Fruit fly (Drosophila melanogaster) whole organism, embryonic: Measurements from ENCODE around the gene comm.

Experiments used
- BEAF-32 ChIP-seq: fragments of 200-800 bp; sonication (Bioruptor generic); optimal IDR thresholded peaks from 3 replicates; lab custom pipeline; 2017; ENCODE audit warnings: missing biosample characterization, missing genetic modification characterization, mild to moderate bottlenecking, moderate library complexity, missing genetic modification reagents
- CG1024 ChIP-seq: fragments of 200-800 bp; sonication (Bioruptor generic); IDR thresholded peaks from 2 replicates; pipeline ENCODE4 v1.3.6; 2022; ENCODE audit warnings: missing biosample characterization, missing genetic modification characterization
- CG10267 ChIP-seq: fragments of 200-800 bp; sonication (Bioruptor generic); optimal IDR thresholded peaks from 2 replicates; lab custom pipeline; 2018; ENCODE audit warnings: missing biosample characterization, mild to moderate bottlenecking, missing genetic modification characterization, moderate library complexity
- CG11247 ChIP-seq: fragments of 200-800 bp; sonication (Bioruptor generic); IDR thresholded peaks from 2 replicates; pipeline ENCODE4 v1.3.6; 2022; ENCODE audit warnings: missing biosample characterization, missing genetic modification characterization
- CG11695 ChIP-seq: fragments of 200-800 bp; sonication (Bioruptor generic); IDR thresholded peaks from 3 replicates; pipeline ENCODE4 v1.3.6; 2022; ENCODE audit warnings: missing biosample characterization, missing genetic modification characterization
- CG13424 ChIP-seq: fragments of 200-800 bp; sonication (Bioruptor generic); optimal IDR thresholded peaks from 2 replicates; lab custom pipeline; 2019; ENCODE audit warnings: missing biosample characterization, mild to moderate bottlenecking, missing genetic modification characterization, moderate library complexity
- CG14050 ChIP-seq: fragments of 200-800 bp; sonication (Bioruptor generic); IDR thresholded peaks from 3 replicates; pipeline ENCODE4 v1.3.6; 2022; ENCODE audit warnings: missing biosample characterization, missing genetic modification characterization
- CG15696 ChIP-seq: fragments of 200-800 bp; sonication (Bioruptor generic); optimal IDR thresholded peaks from 2 replicates; lab custom pipeline; 2019; ENCODE audit warnings: missing biosample characterization, mild to moderate bottlenecking, missing genetic modification characterization, moderate library complexity
- CG17385 ChIP-seq: fragments of 200-800 bp; sonication (Bioruptor generic); optimal IDR thresholded peaks from 3 replicates; lab custom pipeline; 2018; ENCODE audit warnings: missing biosample characterization, mild to moderate bottlenecking, missing genetic modification characterization
- CG17568 ChIP-seq: fragments of 200-800 bp; sonication (Bioruptor generic); optimal IDR thresholded peaks from 2 replicates; lab custom pipeline; 2018; ENCODE audit warnings: missing biosample characterization, mild to moderate bottlenecking, missing genetic modification characterization, moderate library complexity
- CG30020 ChIP-seq: fragments of 200-800 bp; optimal IDR thresholded peaks from 2 replicates; lab custom pipeline; 2019; ENCODE audit warnings: missing biosample characterization, mild to moderate bottlenecking, missing genetic modification characterization, moderate library complexity
- CG31224 ChIP-seq: fragments of 200-800 bp; sonication (Bioruptor generic); IDR thresholded peaks from 2 replicates; pipeline ENCODE4 v1.3.6; 2022; ENCODE audit warnings: missing biosample characterization, missing genetic modification characterization
- CG6813 ChIP-seq: fragments of 200-800 bp; sonication (Bioruptor generic); optimal IDR thresholded peaks from 2 replicates; lab custom pipeline; 2017; ENCODE audit warnings: missing biosample characterization, missing genetic modification characterization, mild to moderate bottlenecking, moderate library complexity, missing genetic modification reagents
- CG7963 ChIP-seq: fragments of 200-800 bp; sonication (Bioruptor generic); IDR thresholded peaks from 3 replicates; pipeline ENCODE4 v1.3.6; 2022; ENCODE audit warnings: missing biosample characterization, missing genetic modification characterization; ENCODE audit not compliant: partially characterized antibody
- CG9876 ChIP-seq: fragments of 200-800 bp; sonication (Bioruptor generic); optimal IDR thresholded peaks from 2 replicates; lab custom pipeline; 2016; ENCODE audit warnings: missing biosample characterization, missing genetic modification characterization
- CHES-1-like ChIP-seq: fragments of 200-800 bp; sonication (Bioruptor generic); optimal IDR thresholded peaks from 2 replicates; lab custom pipeline; 2016; ENCODE audit warnings: missing biosample characterization, missing genetic modification characterization
- D19A ChIP-seq: fragments of 200-800 bp; optimal IDR thresholded peaks from 3 replicates; lab custom pipeline; 2019; ENCODE audit warnings: missing biosample characterization, mild to moderate bottlenecking, missing genetic modification characterization, moderate library complexity
- Dref ChIP-seq: fragments of 200-800 bp; sonication (Bioruptor generic); IDR thresholded peaks from 2 replicates; pipeline ENCODE4 v1.3.6; 2022; ENCODE audit warnings: missing biosample characterization, missing genetic modification characterization
- Ets65A ChIP-seq: fragments of 200-800 bp; sonication (Bioruptor generic); peaks from one replicate; lab custom pipeline; 2016; ENCODE audit warnings: missing biosample characterization, missing genetic modification characterization
- HLH4C ChIP-seq: fragments of 200-800 bp; sonication (Bioruptor generic); IDR thresholded peaks from 3 replicates; pipeline ENCODE4 v1.3.6; 2022; ENCODE audit warnings: missing biosample characterization, missing genetic modification characterization; ENCODE audit not compliant: partially characterized antibody
- HLHmδ ChIP-seq: fragments of 200-800 bp; sonication (Bioruptor generic); optimal IDR thresholded peaks from 2 replicates; lab custom pipeline; 2018; ENCODE audit warnings: missing biosample characterization, mild to moderate bottlenecking, missing genetic modification characterization, moderate library complexity
- Hr78 ChIP-seq, 2 experiments: fragments of 200-800 bp in 1 of 2; fragments of >200 bp in 1 of 2; sonication (Bioruptor generic) in 1 of 2; optimal IDR thresholded peaks; 2 replicates each; lab custom pipeline; 2017 to 2019; ENCODE audit warnings: missing biosample characterization in 2 of 2, missing genetic modification characterization in 2 of 2, mild to moderate bottlenecking in 1 of 2, moderate library complexity in 1 of 2
- Lpt ChIP-seq: fragments of >200 bp; optimal IDR thresholded peaks from 2 replicates; lab custom pipeline; 2018; ENCODE audit warnings: missing biosample characterization, missing genetic modification characterization
- NC2β ChIP-seq: fragments of 200-800 bp; sonication (Bioruptor generic); optimal IDR thresholded peaks from 2 replicates; lab custom pipeline; 2016; ENCODE audit warnings: missing biosample characterization, missing genetic modification characterization
- NK7.1 ChIP-seq: fragments of 200-800 bp; sonication (Bioruptor generic); optimal IDR thresholded peaks from 3 replicates; lab custom pipeline; 2016; ENCODE audit warnings: missing biosample characterization, missing genetic modification characterization
- Neu2 ChIP-seq: fragments of 200-800 bp; sonication (Bioruptor generic); optimal IDR thresholded peaks from 3 replicates; lab custom pipeline; 2016; ENCODE audit warnings: missing biosample characterization, missing genetic modification characterization, borderline replicate concordance
- PHDP ChIP-seq: fragments of 200-800 bp; sonication (Bioruptor generic); optimal IDR thresholded peaks from 3 replicates; lab custom pipeline; 2018; ENCODE audit warnings: missing biosample characterization, mild to moderate bottlenecking, missing genetic modification characterization, moderate library complexity
- Six4 ChIP-seq: fragments of 200-800 bp; sonication (Bioruptor generic); optimal IDR thresholded peaks from 2 replicates; lab custom pipeline; 2016; ENCODE audit warnings: missing biosample characterization, missing genetic modification characterization
- Sox100B ChIP-seq: fragments of 200-800 bp; sonication (Bioruptor generic); optimal IDR thresholded peaks from 3 replicates; lab custom pipeline; 2018; ENCODE audit warnings: missing biosample characterization, mild to moderate bottlenecking, missing genetic modification characterization
- Xrp1 ChIP-seq: fragments of 200-800 bp; sonication (Bioruptor generic); IDR thresholded peaks from 2 replicates; pipeline ENCODE4 v1.3.6; 2022; ENCODE audit warnings: missing biosample characterization, missing genetic modification characterization
- al ChIP-seq: fragments of 200-800 bp; sonication (Bioruptor generic); IDR thresholded peaks from 2 replicates; pipeline ENCODE4 v1.3.6; 2022; ENCODE audit warnings: missing biosample characterization, missing genetic modification characterization
- ase ChIP-seq: fragments of 200-800 bp; sonication (Bioruptor generic); IDR thresholded peaks from 3 replicates; pipeline ENCODE4 v1.3.6; 2022; ENCODE audit warnings: missing biosample characterization, missing genetic modification characterization
- bigmax ChIP-seq: fragments of 200-800 bp; sonication (Bioruptor generic); optimal IDR thresholded peaks from 2 replicates; lab custom pipeline; 2018; ENCODE audit warnings: missing biosample characterization, mild to moderate bottlenecking, missing genetic modification characterization
- bsh ChIP-seq, 2 experiments: fragments of 200-800 bp; sonication (Bioruptor generic); optimal IDR thresholded peaks; 2 replicates each; lab custom pipeline; 2017 to 2018; ENCODE audit warnings: mild to moderate bottlenecking in 2 of 2, missing biosample characterization in 2 of 2, missing genetic modification characterization in 2 of 2, moderate library complexity in 1 of 2
- cad ChIP-seq: fragments of >200 bp; optimal IDR thresholded peaks from 2 replicates; lab custom pipeline; 2017; ENCODE audit warnings: missing biosample characterization, missing genetic modification characterization
- da ChIP-seq: fragments of 200-800 bp; sonication (Bioruptor generic); optimal IDR thresholded peaks from 2 replicates; lab custom pipeline; 2016; ENCODE audit warnings: missing biosample characterization, missing genetic modification characterization
- disco-r ChIP-seq: fragments of 200-800 bp; sonication (Bioruptor generic); optimal IDR thresholded peaks from 2 replicates; lab custom pipeline; 2016; ENCODE audit warnings: missing biosample characterization, missing genetic modification characterization
- fd96Cb ChIP-seq: fragments of 200-800 bp; sonication (Bioruptor generic); optimal IDR thresholded peaks from 2 replicates; lab custom pipeline; 2018; ENCODE audit warnings: missing biosample characterization, mild to moderate bottlenecking, missing genetic modification characterization, moderate library complexity
- ham ChIP-seq: fragments of 200-800 bp; sonication (Bioruptor generic); IDR thresholded peaks from 2 replicates; pipeline ENCODE4 v1.3.6; 2022; ENCODE audit warnings: missing biosample characterization, missing genetic modification characterization
- ind ChIP-seq: fragments of 200-800 bp; sonication (Bioruptor generic); optimal IDR thresholded peaks from 3 replicates; lab custom pipeline; 2016; ENCODE audit warnings: missing biosample characterization, missing genetic modification characterization
- ken ChIP-seq: fragments of 200-800 bp; sonication (Bioruptor generic); IDR thresholded peaks from 3 replicates; pipeline ENCODE4 v1.3.6; 2022; ENCODE audit warnings: missing biosample characterization, missing genetic modification characterization
- lmd ChIP-seq: fragments of 200-800 bp; sonication (Bioruptor generic); IDR thresholded peaks from 2 replicates; pipeline ENCODE4 v1.3.6; 2022; ENCODE audit warnings: missing biosample characterization, missing genetic modification characterization
- schlank ChIP-seq: fragments of 200-800 bp; sonication (Bioruptor generic); optimal IDR thresholded peaks from 2 replicates; lab custom pipeline; 2018; ENCODE audit warnings: missing biosample characterization, mild to moderate bottlenecking, missing genetic modification characterization
- sisA ChIP-seq: fragments of 200-800 bp; sonication (Bioruptor generic); IDR thresholded peaks from 2 replicates; pipeline ENCODE4 v1.3.6; 2022; ENCODE audit warnings: missing biosample characterization, missing genetic modification characterization
- sqz ChIP-seq: fragments of 200-800 bp; sonication (Bioruptor generic); optimal IDR thresholded peaks from 3 replicates; lab custom pipeline; 2018; ENCODE audit warnings: missing biosample characterization, mild to moderate bottlenecking, missing genetic modification characterization
- stwl ChIP-seq: fragments of 200-800 bp; sonication (Bioruptor generic); optimal IDR thresholded peaks from 3 replicates; lab custom pipeline; 2018; ENCODE audit warnings: missing biosample characterization, mild to moderate bottlenecking, missing genetic modification characterization, moderate library complexity
- tap ChIP-seq: fragments of 200-800 bp; optimal IDR thresholded peaks from 3 replicates; lab custom pipeline; 2019; ENCODE audit warnings: missing biosample characterization, mild to moderate bottlenecking, missing genetic modification characterization, moderate library complexity
- trem ChIP-seq: fragments of 200-800 bp; optimal IDR thresholded peaks from 3 replicates; lab custom pipeline; 2019; ENCODE audit warnings: missing biosample characterization, mild to moderate bottlenecking, missing genetic modification characterization, moderate library complexity
- trh ChIP-seq: fragments of 200-800 bp; sonication (Bioruptor generic); optimal IDR thresholded peaks from 2 replicates; lab custom pipeline; 2016; ENCODE audit warnings: missing biosample characterization, missing genetic modification characterization
- vvl ChIP-seq: fragments of 200-800 bp; sonication (Bioruptor generic); IDR thresholded peaks from 2 replicates; pipeline ENCODE4 v1.3.6; 2022; ENCODE audit warnings: missing biosample characterization, missing genetic modification characterization

Gene comm

dm6 chr3L:15715788-15716503, 12.3 kb downstream of the comm start, which contains the start of gene CG42571 (continued):
- no peak for TF ChIP-seq ind (GFP tag; lab: Kevin White, UChicago)
- TF ChIP-seq CG10267 (tag; lab: Kevin White, UChicago) = no peak
- no peak for TF ChIP-seq al (GFP tag; lab: Robert Waterston, UW)
- no peak for TF ChIP-seq CG7963
- TF ChIP-seq D19A (tag; lab: Kevin White, UChicago) = no peak
- TF ChIP-seq Hr78 (GFP tag; optimal IDR thresholded peaks at IDR 0.05; lab: Kevin White, UChicago) = peak in 1 of 2 experiments; percentile 72
- TF ChIP-seq HLH4C (GFP tag; lab: Robert Waterston, UW) = 0 out of 3 replicates have a peak, but pooled peaks have one; percentile 13
- TF ChIP-seq CG30020 (tag; lab: Kevin White, UChicago) = no peak
- no peak for TF ChIP-seq Ets65A (GFP tag; lab: Kevin White, UChicago)
- TF ChIP-seq schlank (tag; lab: Kevin White, UChicago) = no peak
- TF ChIP-seq sisA (GFP tag; lab: Robert Waterston, UW) = no peak
- no peak for TF ChIP-seq trh (GFP tag; lab: Kevin White, UChicago)
- peak; percentile 78 for TF ChIP-seq Xrp1
- no peak for TF ChIP-seq CG9876 (GFP tag; lab: Kevin White, UChicago)
- peak; percentile 57 for TF ChIP-seq PHDP (tag; lab: Kevin White, UChicago)
- TF ChIP-seq CG17568 = peak; percentile 28
- TF ChIP-seq bigmax (GFP tag; lab: Kevin White, UChicago) = no peak
- peak in 1 of 2 experiments; percentile 58 for TF ChIP-seq bsh (GFP tag; optimal IDR thresholded peaks at IDR 0.05; lab: Kevin White, UChicago)
- TF ChIP-seq Sox100B (GFP tag; lab: Kevin White, UChicago) = peak; percentile 53
- TF ChIP-seq HLHmδ (GFP tag; lab: Kevin White, UChicago) = peak; percentile 80
- TF ChIP-seq Lpt = no peak
- peak; percentile 71 for TF ChIP-seq CG6813 (GFP tag; lab: Kevin White, UChicago)
- TF ChIP-seq lmd = no peak
- TF ChIP-seq trem (tag; lab: Kevin White, UChicago) = no peak
- TF ChIP-seq CG11695 (GFP tag; lab: Robert Waterston, UW) = peak; percentile 42; the same call in 1 of the 3 replicates
- TF ChIP-seq CHES-1-like = no peak
- TF ChIP-seq cad (GFP tag; lab: Kevin White, UChicago) = no peak
- peak; percentile 0 for TF ChIP-seq stwl (tag; lab: Kevin White, UChicago)
- TF ChIP-seq sqz (GFP tag; lab: Kevin White, UChicago) = peak; percentile 35
- peak; percentile 17 for TF ChIP-seq fd96Cb
- peak; percentile 27 for TF ChIP-seq CG13424
- peak; percentile 37; the same call in 1 of the 2 replicates for TF ChIP-seq CG1024 (GFP tag; lab: Robert Waterston, UW)
- TF ChIP-seq vvl (GFP tag; lab: Robert Waterston, UW) = no peak
- TF ChIP-seq Six4 (GFP tag; lab: Kevin White, UChicago) = peak; percentile 37
- TF ChIP-seq NC2β (GFP tag; lab: Kevin White, UChicago) = no peak
- no peak for TF ChIP-seq ken (GFP tag; lab: Robert Waterston, UW)
- peak; percentile 38 for TF ChIP-seq CG17385 (GFP tag; lab: Kevin White, UChicago)
- no peak for TF ChIP-seq BEAF-32 (GFP tag; lab: Kevin White, UChicago)
- no peak for TF ChIP-seq Neu2 (GFP tag; lab: Kevin White, UChicago)
- TF ChIP-seq disco-r (GFP tag; lab: Kevin White, UChicago) = no peak
- no peak for TF ChIP-seq NK7.1
- TF ChIP-seq ham (GFP tag; lab: Robert Waterston, UW) = no peak
- TF ChIP-seq ase (GFP tag; lab: Robert Waterston, UW) = no peak
- no peak for TF ChIP-seq CG11247 (GFP tag; lab: Robert Waterston, UW)
- no peak for TF ChIP-seq CG31224 (GFP tag; lab: Robert Waterston, UW)
- peak; percentile 60 for TF ChIP-seq CG15696 (tag; lab: Kevin White, UChicago)
- no peak for TF ChIP-seq Dref
- no peak for TF ChIP-seq da (GFP tag; lab: Kevin White, UChicago)
- TF ChIP-seq tap (tag; lab: Kevin White, UChicago) = no peak
- TF ChIP-seq CG14050 = no peak
